Fruit fly (Drosophila melanogaster) whole organism, wandering third instar larva: ENCODE data around the gene CG11584.

Experiments
- Abd-B ChIP-seq: fragments of >200 bp; optimal IDR thresholded peaks from 2 replicates; lab custom pipeline; 2017; ENCODE audit warnings: missing biosample characterization, missing genetic modification characterization
- CG32264 ChIP-seq: fragments of 200-800 bp; sonication (Bioruptor generic); optimal IDR thresholded peaks from 2 replicates; lab custom pipeline; 2016; ENCODE audit warnings: missing biosample characterization, missing genetic modification characterization
- CG9705 ChIP-seq: fragments of 200-800 bp; sonication (Bioruptor generic); optimal IDR thresholded peaks from 2 replicates; lab custom pipeline; 2018; ENCODE audit warnings: missing biosample characterization, mild to moderate bottlenecking, missing genetic modification characterization
- CrebA ChIP-seq: fragments of 200-800 bp; sonication (Bioruptor generic); optimal IDR thresholded peaks from 2 replicates; lab custom pipeline; 2016; ENCODE audit warnings: missing biosample characterization, mild to moderate bottlenecking, missing genetic modification characterization, borderline replicate concordance
- Dfd ChIP-seq: fragments of >200 bp; optimal IDR thresholded peaks from 2 replicates; lab custom pipeline; 2017; ENCODE audit warnings: missing biosample characterization, missing genetic modification characterization
- Dif ChIP-seq: fragments of 200-275, 200-300 bp; sonication (Bioruptor generic); optimal IDR thresholded peaks from 2 replicates; lab custom pipeline; 2018; ENCODE audit warnings: missing biosample characterization, missing genetic modification characterization; ENCODE audit not compliant: partially characterized antibody
- GATAd ChIP-seq: sonication (Bioruptor generic); optimal IDR thresholded peaks from 2 replicates; lab custom pipeline; 2016; ENCODE audit warnings: missing biosample characterization, missing genetic modification characterization
- HLH106 ChIP-seq: fragments of 200-800 bp; optimal IDR thresholded peaks from 3 replicates; lab custom pipeline; 2019; ENCODE audit warnings: missing biosample characterization, mild to moderate bottlenecking, missing genetic modification characterization, moderate library complexity
- Hnf4 ChIP-seq: fragments of 200-800 bp; sonication (Bioruptor generic); optimal IDR thresholded peaks from 2 replicates; lab custom pipeline; 2016; ENCODE audit warnings: missing biosample characterization, mild to moderate bottlenecking, missing genetic modification characterization
- Hr78 ChIP-seq: fragments of >200 bp; optimal IDR thresholded peaks from 2 replicates; lab custom pipeline; 2017; ENCODE audit warnings: missing biosample characterization, missing genetic modification characterization
- Hr83 ChIP-seq: fragments of 200-300 bp; sonication (Bioruptor generic); optimal IDR thresholded peaks from 2 replicates; lab custom pipeline; 2016; ENCODE audit warnings: missing biosample characterization, mild to moderate bottlenecking, missing genetic modification characterization, moderate library complexity; ENCODE audit not compliant: poor library complexity, severe bottlenecking
- Jra ChIP-seq: sonication (Bioruptor generic); optimal IDR thresholded peaks from 2 replicates; lab custom pipeline; 2016; ENCODE audit warnings: missing biosample characterization, missing genetic modification characterization
- Mio ChIP-seq: sonication (Bioruptor generic); optimal IDR thresholded peaks from 2 replicates; lab custom pipeline; 2016; ENCODE audit warnings: missing biosample characterization, missing genetic modification characterization
- Myc ChIP-seq: fragments of >200 bp; optimal IDR thresholded peaks from 2 replicates; lab custom pipeline; 2017
- N ChIP-seq: fragments of >200 bp; optimal IDR thresholded peaks from 2 replicates; lab custom pipeline; 2018; ENCODE audit warnings: missing biosample characterization, missing external identifiers, missing genetic modification characterization
- OdsH ChIP-seq: fragments of 200-800 bp; sonication (Bioruptor generic); optimal IDR thresholded peaks from 2 replicates; lab custom pipeline; 2016; ENCODE audit warnings: missing biosample characterization, mild to moderate bottlenecking, missing genetic modification characterization
- Rel ChIP-seq, 2 experiments: fragments of 200-800 bp; sonication (Bioruptor generic) in 1 of 2; optimal IDR thresholded peaks; 2 replicates in 1 of 2; 3 replicates in 1 of 2; lab custom pipeline; 2016 to 2019; ENCODE audit warnings: mild to moderate bottlenecking in 2 of 2, missing biosample characterization in 2 of 2, missing genetic modification characterization in 2 of 2, moderate library complexity in 1 of 2
- Sp1 ChIP-seq: fragments of 200-800 bp; sonication (Bioruptor generic); optimal IDR thresholded peaks from 3 replicates; lab custom pipeline; 2019; ENCODE audit warnings: missing biosample characterization, mild to moderate bottlenecking, missing genetic modification characterization, moderate library complexity
- Vsx2 ChIP-seq: fragments of 200-300, 225-300 bp; sonication (Bioruptor generic); optimal IDR thresholded peaks from 2 replicates; lab custom pipeline; 2018; ENCODE audit warnings: missing biosample characterization, missing genetic modification characterization; ENCODE audit not compliant: partially characterized antibody
- br ChIP-seq: fragments of 200-800 bp; sonication (Bioruptor generic); optimal IDR thresholded peaks from 2 replicates; lab custom pipeline; 2016; ENCODE audit warnings: missing biosample characterization, missing genetic modification characterization
- brk ChIP-seq: fragments of 200-800 bp; sonication (Bioruptor generic); optimal IDR thresholded peaks from 2 replicates; lab custom pipeline; 2016; ENCODE audit warnings: missing biosample characterization, mild to moderate bottlenecking, missing genetic modification characterization
- dl ChIP-seq, 2 experiments: fragments of 175-275, 200-275 bp in 1 of 2; fragments of 200-275 bp in 1 of 2; sonication (Bioruptor generic); optimal IDR thresholded peaks; lab custom pipeline; 2018; ENCODE audit warnings: mild to moderate bottlenecking in 2 of 2, missing biosample characterization in 2 of 2, missing genetic modification characterization in 2 of 2, moderate library complexity in 2 of 2; ENCODE audit not compliant: partially characterized antibody in 2 of 2, insufficient read depth in 1 of 2
- dmrt93B ChIP-seq: fragments of 200-800 bp; sonication (Bioruptor generic); optimal IDR thresholded peaks from 2 replicates; lab custom pipeline; 2018; ENCODE audit warnings: missing biosample characterization, mild to moderate bottlenecking, missing genetic modification characterization
- dsf ChIP-seq: sonication (Bioruptor generic); optimal IDR thresholded peaks from 2 replicates; lab custom pipeline; 2016; ENCODE audit warnings: missing biosample characterization, missing genetic modification characterization, borderline replicate concordance
- ey ChIP-seq: fragments of 200-800 bp; sonication (Bioruptor generic); optimal IDR thresholded peaks from 2 replicates; lab custom pipeline; 2016; ENCODE audit warnings: missing biosample characterization, missing genetic modification characterization
- foxo ChIP-seq, 2 experiments: fragments of 200-800 bp; sonication (Bioruptor generic); optimal IDR thresholded peaks; 2 replicates in 1 of 2; 3 replicates in 1 of 2; lab custom pipeline; 2016 to 2017; ENCODE audit warnings: missing biosample characterization in 2 of 2, missing genetic modification characterization in 2 of 2
- fru ChIP-seq: fragments of 200-800 bp; sonication (Bioruptor generic); optimal IDR thresholded peaks from 3 replicates; lab custom pipeline; 2016; ENCODE audit warnings: missing biosample characterization, mild to moderate bottlenecking, missing genetic modification characterization
- h ChIP-seq: fragments of 200-800 bp; sonication (Bioruptor generic); optimal IDR thresholded peaks from 3 replicates; lab custom pipeline; 2016; ENCODE audit warnings: missing biosample characterization, mild to moderate bottlenecking, missing genetic modification characterization
- jim ChIP-seq: fragments of 175-275, 200-325 bp; sonication (Bioruptor generic); optimal IDR thresholded peaks from 2 replicates; lab custom pipeline; 2016; ENCODE audit warnings: missing biosample characterization, mild to moderate bottlenecking, missing genetic modification characterization
- lola ChIP-seq: fragments of >200 bp; optimal IDR thresholded peaks from 2 replicates; lab custom pipeline; 2017; ENCODE audit warnings: missing biosample characterization, missing genetic modification characterization
- pan ChIP-seq: fragments of >200 bp; optimal IDR thresholded peaks from 2 replicates; lab custom pipeline; 2017
- psq ChIP-seq: fragments of 200-800 bp; sonication (Bioruptor generic); optimal IDR thresholded peaks from 3 replicates; lab custom pipeline; 2017; ENCODE audit warnings: missing biosample characterization, mild to moderate bottlenecking, missing genetic modification characterization, moderate library complexity
- rgr ChIP-seq: fragments of 200-800 bp; sonication (Bioruptor generic); optimal IDR thresholded peaks from 3 replicates; lab custom pipeline; 2016; ENCODE audit warnings: missing biosample characterization, mild to moderate bottlenecking, missing genetic modification characterization
- sage ChIP-seq: fragments of 200-800 bp; sonication (Bioruptor generic); optimal IDR thresholded peaks from 2 replicates; lab custom pipeline; 2016; ENCODE audit warnings: missing biosample characterization, mild to moderate bottlenecking, missing genetic modification characterization
- sv ChIP-seq: fragments of 200-800 bp; sonication (Bioruptor generic); optimal IDR thresholded peaks from 3 replicates; lab custom pipeline; 2016; ENCODE audit warnings: missing biosample characterization, missing genetic modification characterization
- tai ChIP-seq: sonication (Bioruptor generic); optimal IDR thresholded peaks from 2 replicates; lab custom pipeline; 2016; ENCODE audit warnings: missing biosample characterization, missing genetic modification characterization
- usp ChIP-seq: fragments of >200 bp; optimal IDR thresholded peaks from 2 replicates; lab custom pipeline; 2017; ENCODE audit warnings: missing biosample characterization, missing genetic modification characterization
- woc ChIP-seq: sonication (Bioruptor generic); optimal IDR thresholded peaks from 2 replicates; lab custom pipeline; 2016; ENCODE audit warnings: missing biosample characterization, mild to moderate bottlenecking, missing genetic modification characterization

CG11584 gene

dm6 chrX:14209209-14209781, 28.5 kb downstream of the CG11584 start:
- TF ChIP-seq fru, result peak; percentile 2
- no peak for TF ChIP-seq Rel (GFP tag; optimal IDR thresholded peaks at IDR 0.05; lab: Kevin White, UChicago)
- TF ChIP-seq Rel (tag; optimal IDR thresholded peaks at IDR 0.05; lab: Kevin White, UChicago), result peak; percentile 62
- peak in 1 of 2 experiments; percentile 28 for TF ChIP-seq foxo (GFP tag; optimal IDR thresholded peaks at IDR 0.05; lab: Kevin White, UChicago)
- peak; percentile 20 for TF ChIP-seq ey (GFP tag; lab: Kevin White, UChicago)
- no peak for TF ChIP-seq Dfd
- TF ChIP-seq dsf, result no peak
- TF ChIP-seq Vsx2 (GFP tag; lab: Kevin White, UChicago), result no peak
- TF ChIP-seq HLH106 (tag; lab: Kevin White, UChicago), result no peak
- TF ChIP-seq GATAd, result no peak
- TF ChIP-seq dl (GFP tag; optimal IDR thresholded peaks at IDR 0.05; lab: Kevin White, UChicago; ENCODE audit: insufficient read depth in 1 of 2, partially characterized antibody in 2 of 2), result no peak
- TF ChIP-seq Sp1, result peak; percentile 2
- no peak for TF ChIP-seq Dif (GFP tag; lab: Kevin White, UChicago)
- TF ChIP-seq h, result peak; percentile 19

DNA sequence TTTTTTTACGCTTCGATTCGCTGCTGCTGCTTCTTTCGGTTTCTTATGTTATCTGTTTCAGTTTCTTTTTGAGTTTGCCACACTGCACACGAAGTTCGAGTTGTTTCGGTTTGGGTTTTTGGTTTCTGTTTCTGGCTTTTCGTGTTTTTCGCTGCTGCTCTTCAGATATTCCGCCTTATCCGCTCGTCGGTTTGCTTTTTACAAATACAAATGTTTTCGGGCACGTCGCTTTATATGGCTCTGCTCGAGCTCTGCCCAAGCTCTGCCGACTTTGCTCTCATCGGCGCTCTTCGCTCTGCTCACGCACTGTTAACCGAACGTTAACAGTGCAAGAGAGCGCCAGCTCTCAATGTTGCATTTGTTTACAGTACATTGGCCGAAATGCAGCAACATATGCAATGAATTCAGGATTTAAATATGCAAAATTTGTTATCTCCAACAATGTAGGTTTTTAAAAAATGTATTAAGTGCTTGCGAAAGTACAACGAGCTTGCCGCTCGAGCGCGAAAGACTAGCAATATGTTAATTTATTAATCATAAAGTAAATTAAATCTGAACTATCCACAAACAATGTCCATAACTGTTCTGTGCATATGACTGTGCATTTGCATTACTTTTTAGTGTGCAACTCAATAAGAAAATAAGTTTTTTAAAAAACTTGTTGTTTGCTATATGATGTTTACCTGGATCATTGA, 30.6 kb downstream of the CG11584 start:
- TF ChIP-seq br (GFP tag; lab: Kevin White, UChicago) (no peak), rgr (GFP tag; lab: Kevin White, UChicago) (no peak), CrebA (GFP tag; lab: Kevin White, UChicago) (peak; percentile 29), OdsH (GFP tag; lab: Kevin White, UChicago) (no peak), Hnf4 (no peak), N (GFP tag; lab: Kevin White, UChicago) (no peak), Sp1 (no peak), CG9705 (no peak), GATAd (no peak), pan (lab: Kevin White, UChicago) (no peak), Vsx2 (GFP tag; lab: Kevin White, UChicago) (peak; percentile 24), Rel (GFP tag; optimal IDR thresholded peaks at IDR 0.05; lab: Kevin White, UChicago) (no peak), Rel (tag; optimal IDR thresholded peaks at IDR 0.05; lab: Kevin White, UChicago) (peak; percentile 53), sv (no peak), h (peak; percentile 2), dsf (no peak), Abd-B (GFP tag; lab: Kevin White, UChicago) (no peak), jim (GFP tag; lab: Kevin White, UChicago) (no peak), lola (GFP tag; lab: Kevin White, UChicago) (no peak), Myc (no peak), dmrt93B (GFP tag; lab: Kevin White, UChicago) (no peak), psq (peak; percentile 55), tai (GFP tag; lab: Kevin White, UChicago) (no peak), sage (GFP tag; lab: Kevin White, UChicago) (no peak), CG32264 (GFP tag; lab: Kevin White, UChicago) (no peak), ey (GFP tag; lab: Kevin White, UChicago) (no peak), fru (peak; percentile 31), usp (no peak), brk (GFP tag; lab: Kevin White, UChicago) (no peak), Hr78 (no peak), foxo (GFP tag; optimal IDR thresholded peaks at IDR 0.05; lab: Kevin White, UChicago) (peak in 1 of 2 experiments; percentile 7), Dfd (no peak), HLH106 (tag; lab: Kevin White, UChicago) (no peak), Dif (GFP tag; lab: Kevin White, UChicago) (peak; percentile 66), dl (GFP tag; optimal IDR thresholded peaks at IDR 0.05; lab: Kevin White, UChicago; ENCODE audit: insufficient read depth in 1 of 2, partially characterized antibody in 2 of 2) (peak in 1 of 2 experiments; percentile 44), Hr83 (GFP tag; lab: Kevin White, UChicago) (no peak), Mio (GFP tag; lab: Kevin White, UChicago) (no peak), Jra (no peak), woc (peak; percentile 23)
